Worm (Caenorhabditis elegans) whole organism, young adult: Measurements from ENCODE around the gene F22E5.1.

Source experiments
- B0035.1 ChIP-seq: sonication (generic microtip); optimal IDR thresholded peaks from 2 replicates; lab custom pipeline; 2016; ENCODE audit warnings: missing genetic modification characterization, mild to moderate bottlenecking, missing compliant biosample characterization, missing genotype, missing genetic modification reagents
- F39B2.1 ChIP-seq: fragments of 200-800 bp; sonication (Bioruptor generic); IDR thresholded peaks from 2 replicates; pipeline ENCODE4 v1.3.6; 2022; ENCODE audit warnings: missing genetic modification reagents, missing genetic modification characterization, missing compliant biosample characterization
- F55B11.4 ChIP-seq: sonication (generic microtip); optimal IDR thresholded peaks from 2 replicates; lab custom pipeline; 2016; ENCODE audit warnings: missing compliant biosample characterization, missing genetic modification characterization, borderline replicate concordance; ENCODE audit not compliant: insufficient read depth
- F57C9.4 ChIP-seq: sonication (generic microtip); optimal IDR thresholded peaks from 2 replicates; lab custom pipeline; 2017; ENCODE audit warnings: mild to moderate bottlenecking, missing genetic modification characterization, missing compliant biosample characterization
- K12H6.12 ChIP-seq: fragments of 200-800 bp; sonication (Bioruptor generic); optimal IDR thresholded peaks from 2 replicates; lab custom pipeline; 2018; ENCODE audit warnings: mild to moderate bottlenecking, missing genetic modification characterization, missing compliant biosample characterization
- akir-1 ChIP-seq: fragments of 200-800 bp; sonication (Bioruptor generic); optimal IDR thresholded peaks from 2 replicates; lab custom pipeline; 2018; ENCODE audit warnings: mild to moderate bottlenecking, missing genetic modification characterization, moderate library complexity, missing compliant biosample characterization
- attf-5 ChIP-seq: fragments of 200-800 bp; sonication (Bioruptor generic); optimal IDR thresholded peaks from 2 replicates; lab custom pipeline; 2018; ENCODE audit warnings: mild to moderate bottlenecking, missing genetic modification characterization, missing compliant biosample characterization
- ccch-3 ChIP-seq: fragments of 200-800 bp; sonication (Bioruptor generic); optimal IDR thresholded peaks from 2 replicates; lab custom pipeline; 2018; ENCODE audit warnings: mild to moderate bottlenecking, missing genetic modification characterization, missing compliant biosample characterization
- cebp-2 ChIP-seq: fragments of 200-800 bp; sonication (Bioruptor generic); IDR thresholded peaks from 2 replicates; pipeline ENCODE4 v1.3.6; 2022; ENCODE audit warnings: missing genetic modification characterization, missing compliant biosample characterization
- chd-7 ChIP-seq: sonication (generic microtip); optimal IDR thresholded peaks from 2 replicates; lab custom pipeline; 2016; ENCODE audit warnings: mild to moderate bottlenecking, missing genetic modification characterization, moderate library complexity, missing compliant biosample characterization
- dpl-1 ChIP-seq: fragments of 150-350 bp; optimal IDR thresholded peaks from 2 replicates; lab custom pipeline; 2014; ENCODE audit warnings: missing biosample characterization, missing genetic modification reagents, missing genetic modification characterization
- efl-1 ChIP-seq: fragments of 150-350 bp; optimal IDR thresholded peaks from 2 replicates; lab custom pipeline; 2014; ENCODE audit warnings: missing biosample characterization, missing genetic modification reagents, missing genetic modification characterization
- fkh-3 ChIP-seq: sonication (generic microtip); optimal IDR thresholded peaks from 2 replicates; lab custom pipeline; 2016; ENCODE audit warnings: mild to moderate bottlenecking, missing genetic modification characterization, missing compliant biosample characterization
- hmg-20 ChIP-seq: fragments of 200-800 bp; sonication (Bioruptor generic); IDR thresholded peaks from 2 replicates; pipeline ENCODE4 v1.3.6; 2022; ENCODE audit warnings: missing genetic modification reagents, missing genetic modification characterization, missing compliant biosample characterization
- lin-54 ChIP-seq: fragments of 200-800 bp; sonication (Bioruptor generic); optimal IDR thresholded peaks from 2 replicates; lab custom pipeline; 2018; ENCODE audit warnings: mild to moderate bottlenecking, missing genetic modification characterization, missing compliant biosample characterization
- madf-8 ChIP-seq: fragments of 200-800 bp; sonication (Bioruptor generic); conservative IDR thresholded peaks from 2 replicates; pipeline ENCODE4 v1.3.6; 2022; ENCODE audit warnings: missing genetic modification reagents, missing genetic modification characterization, missing compliant biosample characterization
- mes-4 ChIP-seq: sonication (generic microtip); optimal IDR thresholded peaks from 2 replicates; lab custom pipeline; 2016; ENCODE audit warnings: missing genotype, missing genetic modification characterization, missing compliant biosample characterization
- nfya-1 ChIP-seq: sonication (generic microtip); optimal IDR thresholded peaks from 2 replicates; lab custom pipeline; 2017; ENCODE audit warnings: antibody characterized with exemption, missing compliant biosample characterization, missing genetic modification characterization, borderline replicate concordance; ENCODE audit not compliant: insufficient read depth
- nfyb-1 ChIP-seq: fragments of 200-800 bp; sonication (Bioruptor generic); IDR thresholded peaks from 2 replicates; pipeline ENCODE4 v1.3.6; 2022; ENCODE audit warnings: missing genetic modification reagents, missing genetic modification characterization, missing compliant biosample characterization
- nhr-179 ChIP-seq: sonication (generic microtip); optimal IDR thresholded peaks from 2 replicates; lab custom pipeline; 2016; ENCODE audit warnings: mild to moderate bottlenecking, missing genetic modification characterization, missing compliant biosample characterization
- nhr-90 ChIP-seq: sonication (generic microtip); optimal IDR thresholded peaks from 2 replicates; lab custom pipeline; 2016; ENCODE audit warnings: missing genotype, mild to moderate bottlenecking, missing genetic modification characterization, missing compliant biosample characterization
- pbrm-1 ChIP-seq: fragments of 200-800 bp; sonication (Bioruptor generic); IDR thresholded peaks from 2 replicates; pipeline ENCODE4 v1.3.6; 2022; ENCODE audit warnings: missing genetic modification reagents, missing genetic modification characterization, missing compliant biosample characterization
- repo-1 ChIP-seq: sonication (generic microtip); optimal IDR thresholded peaks from 2 replicates; lab custom pipeline; 2017; ENCODE audit warnings: mild to moderate bottlenecking, missing genetic modification characterization, missing compliant biosample characterization
- rpc-1 ChIP-seq, 2 experiments: fragments of 150-350 bp in 1 of 2; sonication (generic microtip) in 1 of 2; optimal IDR thresholded peaks; 2 replicates each; lab custom pipeline; 2014 to 2018; ENCODE audit warnings: missing biosample characterization in 1 of 2, missing genetic modification characterization in 1 of 2, missing genetic modification reagents in 1 of 2, missing genotype in 1 of 2
- sdz-38 ChIP-seq: sonication (generic microtip); optimal IDR thresholded peaks from 2 replicates; lab custom pipeline; 2016; ENCODE audit warnings: missing genotype, missing genetic modification characterization, missing compliant biosample characterization
- snpc-4 ChIP-seq, 5 experiments: fragments of 150-350 bp in 1 of 5; sonication (generic microtip) in 4 of 5; optimal IDR thresholded peaks; 2 replicates each; lab custom pipeline; 2014 to 2018; ENCODE audit warnings: missing genetic modification characterization in 5 of 5, missing biosample characterization in 3 of 5, antibody characterized with exemption in 2 of 5, mild to moderate bottlenecking in 2 of 5, missing compliant biosample characterization in 2 of 5, missing genotype in 2 of 5, moderate library complexity in 2 of 5, missing genetic modification reagents in 1 of 5
- tbx-9 ChIP-seq: sonication (generic microtip); optimal IDR thresholded peaks from 2 replicates; lab custom pipeline; 2016; ENCODE audit warnings: borderline replicate concordance, missing genetic modification characterization, inconsistent platforms, missing compliant biosample characterization
- tlf-1 ChIP-seq: fragments of 200-800 bp; sonication (Bioruptor generic); optimal IDR thresholded peaks from 2 replicates; lab custom pipeline; 2018; ENCODE audit warnings: mild to moderate bottlenecking, missing genetic modification characterization, missing compliant biosample characterization
- xnd-1 ChIP-seq: sonication (generic microtip); optimal IDR thresholded peaks from 2 replicates; lab custom pipeline; 2016; ENCODE audit warnings: missing genotype, missing genetic modification reagents, missing genetic modification characterization, missing compliant biosample characterization
- ztf-28 ChIP-seq: fragments of 200-800 bp; sonication (Bioruptor generic); IDR thresholded peaks from 2 replicates; pipeline ENCODE4 v1.3.6; 2022; ENCODE audit warnings: missing genetic modification reagents, missing genetic modification characterization, missing compliant biosample characterization

F22E5.1 gene

ce11 chrII:2677534-2678168 lies 4.1 kb downstream of the F22E5.1 start, which contains the start of gene F22E5.17 (continued):
- TF ChIP-seq pbrm-1 (GFP tag; lab: Robert Waterston, UW) (no peak), rpc-1 (optimal IDR thresholded peaks at IDR 0.05; lab: Kevin White, UChicago) (no peak), rpc-1 (tag; optimal IDR thresholded peaks at IDR 0.05; lab: Kevin White, UChicago) (no peak), ztf-28 (GFP tag; lab: Robert Waterston, UW) (no peak), K12H6.12 (no peak), nhr-179 (tag; lab: Kevin White, UChicago) (no peak), chd-7 (no peak), lin-54 (GFP tag; lab: Kevin White, UChicago) (no peak), nfyb-1 (no peak), nfya-1 (tag; lab: Kevin White, UChicago) (no peak), akir-1 (no peak), attf-5 (GFP tag; lab: Kevin White, UChicago) (no peak)
- TF ChIP-seq, all 124 proteins: peak for 9

ce11 chrII:2681118-2681517 lies 7.5 kb downstream of the F22E5.1 start, which contains the start of gene F34D6.1:
TSS of gene F34D6.1 (minus strand) at chrII:2681218.
- no peak for TF ChIP-seq xnd-1
- TF ChIP-seq mes-4 (tag; lab: Kevin White, UChicago) = no peak
- TF ChIP-seq dpl-1 = no peak
- no peak for TF ChIP-seq ccch-3
- TF ChIP-seq hmg-20 (GFP tag; lab: Robert Waterston, UW) = no peak
- no peak for TF ChIP-seq cebp-2 (GFP tag; lab: Robert Waterston, UW)
- no peak for TF ChIP-seq F39B2.1 (GFP tag; lab: Robert Waterston, UW)
- no peak for TF ChIP-seq F57C9.4 (tag; lab: Kevin White, UChicago)
- no peak for TF ChIP-seq chd-7
- TF ChIP-seq sdz-38 = no peak
- TF ChIP-seq B0035.1 (tag; lab: Kevin White, UChicago) = no peak
- TF ChIP-seq nfya-1 (tag; lab: Kevin White, UChicago) = no peak
- TF ChIP-seq snpc-4 (GFP tag; optimal IDR thresholded peaks at IDR 0.05; lab: Kevin White, UChicago) = no peak
- no peak for TF ChIP-seq snpc-4 (tag; optimal IDR thresholded peaks at IDR 0.05; lab: Kevin White, UChicago)
- no peak for TF ChIP-seq tlf-1 (GFP tag; lab: Kevin White, UChicago)
- TF ChIP-seq F55B11.4 (tag; lab: Kevin White, UChicago) = no peak

- TF ChIP-seq madf-8 (GFP tag; lab: Robert Waterston, UW) = no peak
- TF ChIP-seq, all 124 proteins: peak for 0
Measured at ce11 chrII:2684208-2684607, 10.6 kb downstream of the F22E5.1 start, which contains the start of gene ceh-87. TSS of gene ceh-87 (minus strand) at chrII:2684308.

- TF ChIP-seq F55B11.4 (tag; lab: Kevin White, UChicago) = no peak
- TF ChIP-seq akir-1 = no peak
- no peak for TF ChIP-seq repo-1
- TF ChIP-seq fkh-3 (tag; lab: Kevin White, UChicago) = no peak
- TF ChIP-seq tbx-9 (tag; lab: Kevin White, UChicago) = no peak
- no peak for TF ChIP-seq nhr-90 (tag; lab: Kevin White, UChicago)
- no peak for TF ChIP-seq mes-4 (tag; lab: Kevin White, UChicago)
- no peak for TF ChIP-seq attf-5 (GFP tag; lab: Kevin White, UChicago)
- no peak for TF ChIP-seq efl-1 (GFP tag; lab: Kevin White, UChicago)
Measured at ce11 chrII:2684783-2685182, 11.2 kb downstream of the F22E5.1 start.
